Worm (Caenorhabditis elegans) whole organism, L1 larva: Measurements from ENCODE around the gene sth-1.

ENCODE experiments used
- C04F5.9 ChIP-seq: sonication (generic microtip); optimal IDR thresholded peaks from 2 replicates; lab custom pipeline; 2016; ENCODE audit warnings: missing genetic modification characterization, missing compliant biosample characterization
- C16A3.4 ChIP-seq: fragments of 150-350 bp; optimal IDR thresholded peaks from 2 replicates; lab custom pipeline; 2014; ENCODE audit warnings: missing biosample characterization, missing genetic modification characterization
- C34B4.2 ChIP-seq: sonication (generic microtip); optimal IDR thresholded peaks from 2 replicates; lab custom pipeline; 2017; ENCODE audit warnings: mild to moderate bottlenecking, missing genetic modification characterization, missing compliant biosample characterization
- F16B12.6 ChIP-seq: fragments of 150-350 bp; optimal IDR thresholded peaks from 2 replicates; lab custom pipeline; 2014; ENCODE audit warnings: missing biosample characterization, missing genetic modification characterization
- ama-1 ChIP-seq: fragments of 150-350 bp; optimal IDR thresholded peaks from 2 replicates; lab custom pipeline; 2014
- blmp-1 ChIP-seq: fragments of 150-350 bp; optimal IDR thresholded peaks from 2 replicates; lab custom pipeline; 2014; ENCODE audit warnings: missing biosample characterization, missing genetic modification characterization
- ceh-63 ChIP-seq: fragments of 200-800 bp; sonication (Bioruptor generic); optimal IDR thresholded peaks from 2 replicates; lab custom pipeline; 2018; ENCODE audit warnings: mild to moderate bottlenecking, missing genetic modification characterization, missing compliant biosample characterization
- ceh-8 ChIP-seq: fragments of 200-800 bp; sonication (Bioruptor generic); optimal IDR thresholded peaks from 2 replicates; lab custom pipeline; 2018; ENCODE audit warnings: mild to moderate bottlenecking, missing genetic modification characterization, moderate library complexity, missing compliant biosample characterization
- ceh-90 ChIP-seq: sonication (generic microtip); optimal IDR thresholded peaks from 2 replicates; lab custom pipeline; 2016; ENCODE audit warnings: missing genetic modification characterization, missing compliant biosample characterization
- ces-1 ChIP-seq: fragments of 150-350 bp; optimal IDR thresholded peaks from 2 replicates; lab custom pipeline; 2014; ENCODE audit warnings: missing biosample characterization, missing genetic modification reagents, missing genetic modification characterization
- dsc-1 ChIP-seq: sonication (generic microtip); optimal IDR thresholded peaks from 2 replicates; lab custom pipeline; 2016; ENCODE audit warnings: mild to moderate bottlenecking, missing genetic modification characterization, missing compliant biosample characterization
- efl-1 ChIP-seq, 4 experiments: fragments of 150-350 bp; optimal IDR thresholded peaks in 3 of 4; peaks in 1 of 4; 1 replicate in 1 of 4; 2 replicates in 3 of 4; lab custom pipeline; 2014; ENCODE audit warnings: missing biosample characterization in 2 of 4, missing genetic modification characterization in 2 of 4, missing genetic modification reagents in 2 of 4
- egl-27 ChIP-seq, 2 experiments: fragments of 150-350 bp in 1 of 2; sonication (generic microtip); optimal IDR thresholded peaks; 3 replicates each; lab custom pipeline; 2017 to 2018; ENCODE audit warnings: missing biosample characterization in 2 of 2, missing genetic modification characterization in 2 of 2, missing genetic modification reagents in 2 of 2
- elt-3 ChIP-seq, 6 experiments: fragments of 150-350 bp in 1 of 6; sonication (generic microtip); optimal IDR thresholded peaks; 2 replicates each; lab custom pipeline; 2017 to 2018; ENCODE audit warnings: missing biosample characterization in 6 of 6, missing genetic modification characterization in 6 of 6, inconsistent platforms in 1 of 6
- grh-1 ChIP-seq: fragments of 200-800 bp; sonication (Bioruptor generic); IDR thresholded peaks from 2 replicates; pipeline ENCODE4 v1.3.6; 2022; ENCODE audit warnings: missing genetic modification reagents, missing genetic modification characterization, missing compliant biosample characterization
- lin-15B ChIP-seq: fragments of 150-350 bp; sonication (generic microtip); optimal IDR thresholded peaks from 3 replicates; lab custom pipeline; 2014; ENCODE audit warnings: missing biosample characterization, missing genetic modification characterization
- lin-35 ChIP-seq, 2 experiments: fragments of 150-350 bp; optimal IDR thresholded peaks; 2 replicates each; lab custom pipeline; 2014; ENCODE audit warnings: missing biosample characterization in 2 of 2, missing genetic modification characterization in 2 of 2, missing genetic modification reagents in 2 of 2
- lin-39 ChIP-seq: fragments of 150-350 bp; optimal IDR thresholded peaks from 2 replicates; lab custom pipeline; 2014; ENCODE audit warnings: missing biosample characterization, missing genetic modification reagents, missing genetic modification characterization
- lir-3 ChIP-seq: sonication (generic microtip); optimal IDR thresholded peaks from 2 replicates; lab custom pipeline; 2016; ENCODE audit warnings: mild to moderate bottlenecking, missing genetic modification characterization, moderate library complexity, missing compliant biosample characterization; ENCODE audit not compliant: poor library complexity
- mab-9 ChIP-seq: fragments of 200-800 bp; sonication (Bioruptor generic); IDR thresholded peaks from 2 replicates; pipeline ENCODE4 v1.3.6; 2022; ENCODE audit warnings: missing genetic modification reagents, missing genetic modification characterization, missing compliant biosample characterization
- mdl-1 ChIP-seq, 2 experiments: fragments of 150-350 bp; optimal IDR thresholded peaks; 2 replicates each; lab custom pipeline; 2014 to 2017; ENCODE audit warnings: missing biosample characterization in 2 of 2, missing genetic modification characterization in 2 of 2, inconsistent platforms in 1 of 2
- nhr-12 ChIP-seq: sonication (generic microtip); optimal IDR thresholded peaks from 2 replicates; lab custom pipeline; 2017; ENCODE audit warnings: missing biosample characterization, missing genetic modification characterization
- nhr-20 ChIP-seq: sonication (generic microtip); optimal IDR thresholded peaks from 2 replicates; lab custom pipeline; 2016; ENCODE audit warnings: mild to moderate bottlenecking, missing genetic modification characterization, missing compliant biosample characterization
- nhr-237 ChIP-seq: fragments of 150-350 bp; optimal IDR thresholded peaks from 2 replicates; lab custom pipeline; 2014; ENCODE audit warnings: missing biosample characterization, missing genetic modification characterization
- nhr-28 ChIP-seq: fragments of 150-350 bp; optimal IDR thresholded peaks from 2 replicates; lab custom pipeline; 2014; ENCODE audit warnings: missing biosample characterization, missing genetic modification characterization
- nhr-71 ChIP-seq: sonication (generic microtip); optimal IDR thresholded peaks from 2 replicates; lab custom pipeline; 2016; ENCODE audit warnings: mild to moderate bottlenecking, missing genetic modification characterization, moderate library complexity, missing compliant biosample characterization
- nhr-84 ChIP-seq: sonication (generic microtip); optimal IDR thresholded peaks from 2 replicates; lab custom pipeline; 2017; ENCODE audit warnings: missing biosample characterization, missing genetic modification characterization
- nhr-85 ChIP-seq: sonication (generic microtip); peaks from one replicate; lab custom pipeline; 2016; ENCODE audit warnings: missing genetic modification characterization, inconsistent platforms, missing compliant biosample characterization
- nhr-90 ChIP-seq: sonication (generic microtip); optimal IDR thresholded peaks from 2 replicates; lab custom pipeline; 2016; ENCODE audit warnings: mild to moderate bottlenecking, missing genetic modification characterization, missing compliant biosample characterization; ENCODE audit not compliant: poor library complexity
- pax-3 ChIP-seq: fragments of 200-800 bp; sonication (Bioruptor generic); optimal IDR thresholded peaks from 2 replicates; lab custom pipeline; 2018; ENCODE audit warnings: mild to moderate bottlenecking, missing genetic modification characterization, moderate library complexity, missing compliant biosample characterization
- pqm-1 ChIP-seq: sonication (generic microtip); optimal IDR thresholded peaks from 3 replicates; lab custom pipeline; 2017; ENCODE audit warnings: missing biosample characterization, missing genetic modification characterization
- rnt-1 ChIP-seq: sonication (generic microtip); optimal IDR thresholded peaks from 2 replicates; lab custom pipeline; 2016; ENCODE audit warnings: mild to moderate bottlenecking, missing genetic modification characterization, moderate library complexity, missing compliant biosample characterization
- snu-23 ChIP-seq: sonication (generic microtip); optimal IDR thresholded peaks from 2 replicates; lab custom pipeline; 2016; ENCODE audit warnings: missing genetic modification characterization, missing compliant biosample characterization
- swsn-7 ChIP-seq: sonication (generic microtip); optimal IDR thresholded peaks from 2 replicates; lab custom pipeline; 2016; ENCODE audit warnings: missing genetic modification characterization, missing compliant biosample characterization
- tbx-2 ChIP-seq: sonication (generic microtip); optimal IDR thresholded peaks from 2 replicates; lab custom pipeline; 2016; ENCODE audit warnings: missing genetic modification characterization, missing compliant biosample characterization
- unc-30 ChIP-seq: sonication (generic microtip); optimal IDR thresholded peaks from 2 replicates; lab custom pipeline; 2017; ENCODE audit warnings: missing biosample characterization, missing genetic modification characterization
- unc-86 ChIP-seq: sonication (generic microtip); optimal IDR thresholded peaks from 2 replicates; lab custom pipeline; 2016; ENCODE audit warnings: missing genetic modification characterization, missing compliant biosample characterization
- zag-1 ChIP-seq: fragments of 150-350 bp; optimal IDR thresholded peaks from 2 replicates; lab custom pipeline; 2014; ENCODE audit warnings: missing biosample characterization, missing genetic modification characterization
- zip-4 ChIP-seq: fragments of 200-800 bp; sonication (Bioruptor generic); optimal IDR thresholded peaks from 2 replicates; lab custom pipeline; 2018; ENCODE audit warnings: mild to moderate bottlenecking, missing genetic modification characterization, moderate library complexity, missing compliant biosample characterization

Gene sth-1

ce11 chrV:8044957-8045356 is 7.0 kb upstream of the sth-1 start (continued):
- TF ChIP-seq C16A3.4 (no peak), C34B4.2 (tag; lab: Kevin White, UChicago) (no peak), nhr-20 (tag; lab: Kevin White, UChicago) (peak; percentile 10), dsc-1 (tag; lab: Kevin White, UChicago) (no peak), ama-1 (no peak), mab-9 (no peak), ceh-90 (tag; lab: Kevin White, UChicago) (no peak), snu-23 (GFP tag; lab: Kevin White, UChicago) (peak; percentile 2), ceh-63 (GFP tag; lab: Kevin White, UChicago) (no peak), grh-1 (GFP tag; lab: Robert Waterston, UW) (0 out of 2 replicates have a peak, but pooled peaks have one; percentile 7), zag-1 (tag; lab: Kevin White, UChicago) (no peak), lin-35 (GFP tag; optimal IDR thresholded peaks at IDR 0.05; lab: Kevin White, UChicago) (no peak), unc-86 (tag; lab: Kevin White, UChicago) (no peak), nhr-28 (tag; lab: Kevin White, UChicago) (no peak), tbx-2 (tag; lab: Kevin White, UChicago) (no peak), efl-1 (optimal IDR thresholded peaks at IDR 0.05; lab: Kevin White, UChicago) (no peak), efl-1 (GFP tag; optimal IDR thresholded peaks at IDR 0.05 in 1 of 2; lab: Kevin White, UChicago) (peak in 1 of 2 experiments; percentile 66), pqm-1 (no peak), egl-27 (tag; optimal IDR thresholded peaks at IDR 0.05; lab: Kevin White, UChicago) (no peak), nhr-12 (no peak)
- TF ChIP-seq, all 84 proteins: peak for 8

- TF ChIP-seq nhr-85 (tag; lab: Kevin White, UChicago) = no peak
- TF ChIP-seq mdl-1 (tag; optimal IDR thresholded peaks at IDR 0.05; lab: Kevin White, UChicago) = no peak
- no peak for TF ChIP-seq nhr-71 (tag; lab: Kevin White, UChicago)
- no peak for TF ChIP-seq nhr-237 (tag; lab: Kevin White, UChicago)
- no peak for TF ChIP-seq rnt-1
- no peak for TF ChIP-seq swsn-7 (tag; lab: Kevin White, UChicago)
- TF ChIP-seq lir-3 (tag; lab: Kevin White, UChicago) = no peak
- no peak for TF ChIP-seq ces-1 (GFP tag; lab: Kevin White, UChicago)
- TF ChIP-seq C04F5.9 = no peak
- no peak for TF ChIP-seq unc-30 (tag; lab: Kevin White, UChicago)
- no peak for TF ChIP-seq nhr-12
- no peak for TF ChIP-seq C34B4.2 (tag; lab: Kevin White, UChicago)
- TF ChIP-seq dsc-1 (tag; lab: Kevin White, UChicago) = no peak
- TF ChIP-seq elt-3 (tag; optimal IDR thresholded peaks at IDR 0.05; lab: Kevin White, UChicago) = no peak
- no peak for TF ChIP-seq lin-39 (tag; lab: Kevin White, UChicago)
- TF ChIP-seq, all 84 proteins: peak for 0
Observed at ce11 chrV:8046706-8047105, 5.2 kb upstream of the sth-1 start, which contains the start of gene ZC513.3. ZC513.3 (plus strand) TSS chrV:8047006.

- TF ChIP-seq ceh-8 (GFP tag; lab: Kevin White, UChicago) = peak; percentile 14
- no peak for TF ChIP-seq nhr-90 (tag; lab: Kevin White, UChicago)
- TF ChIP-seq, all 84 proteins: peak for 1
Observed at ce11 chrV:8050059-8050677, 1.8 kb upstream of the sth-1 start.

- TF ChIP-seq rnt-1 (no peak), blmp-1 (tag; lab: Kevin White, UChicago) (peak; percentile 21)
Observed at ce11 chrV:8050811-8051210, 1.1 kb upstream of the sth-1 start, which contains the start of gene col-43. col-43 (minus strand) TSS chrV:8050911.

ce11 chrV:8054130-8054529 is 2.2 kb downstream of the sth-1 start, which contains the start of gene ZC513.2:
ZC513.2 (plus strand) TSS chrV:8054430.
- TF ChIP-seq lin-15B (tag; lab: Kevin White, UChicago) (no peak), pax-3 (no peak), nhr-84 (no peak), blmp-1 (tag; lab: Kevin White, UChicago) (peak; percentile 16), zip-4 (GFP tag; lab: Kevin White, UChicago) (no peak), C16A3.4 (no peak), nhr-85 (tag; lab: Kevin White, UChicago) (peak; percentile 9), F16B12.6 (tag; lab: Kevin White, UChicago) (no peak)
